Fruit fly (Drosophila melanogaster) whole organism, prepupa: ENCODE measurements around the gene CG13074.

ENCODE experiments used
- CG6854 ChIP-seq: fragments of 200-800 bp; sonication (Bioruptor generic); optimal IDR thresholded peaks from 2 replicates; lab custom pipeline; 2017; ENCODE audit warnings: missing biosample characterization, mild to moderate bottlenecking, missing genetic modification characterization
- CG7368 ChIP-seq: fragments of 200-800 bp; sonication (Bioruptor generic); optimal IDR thresholded peaks from 3 replicates; lab custom pipeline; 2016; ENCODE audit warnings: missing biosample characterization, missing genetic modification characterization
- CG9139 ChIP-seq: fragments of 200-800 bp; sonication (Bioruptor generic); optimal IDR thresholded peaks from 3 replicates; lab custom pipeline; 2017; ENCODE audit warnings: missing biosample characterization, mild to moderate bottlenecking, missing genetic modification characterization
- Eip78C ChIP-seq: fragments of 200-800 bp; sonication (Bioruptor generic); peaks from one replicate; lab custom pipeline; 2016; ENCODE audit warnings: missing biosample characterization, missing genetic modification characterization
- Hr39 ChIP-seq: fragments of 200-800 bp; sonication (Bioruptor generic); optimal IDR thresholded peaks from 2 replicates; lab custom pipeline; 2016; ENCODE audit warnings: missing biosample characterization, missing genetic modification characterization
- Met ChIP-seq: fragments of 200-800 bp; sonication (Bioruptor generic); optimal IDR thresholded peaks from 3 replicates; lab custom pipeline; 2016; ENCODE audit warnings: missing biosample characterization, missing genetic modification characterization
- OdsH ChIP-seq: fragments of 200-800 bp; sonication (Bioruptor generic); optimal IDR thresholded peaks from 3 replicates; lab custom pipeline; 2016; ENCODE audit warnings: missing biosample characterization, missing genetic modification characterization
- Sox15 ChIP-seq: fragments of 200-800 bp; sonication (Bioruptor generic); optimal IDR thresholded peaks from 3 replicates; lab custom pipeline; 2016; ENCODE audit warnings: missing biosample characterization, missing genetic modification characterization
- eg ChIP-seq: fragments of 200-800 bp; sonication (Bioruptor generic); IDR thresholded peaks from 3 replicates; pipeline ENCODE4 v1.3.6; 2022; ENCODE audit warnings: missing biosample characterization, missing genetic modification characterization
- lz ChIP-seq: fragments of 200-800 bp; sonication (Bioruptor generic); optimal IDR thresholded peaks from 3 replicates; lab custom pipeline; 2016; ENCODE audit warnings: missing biosample characterization, missing genetic modification characterization
- salr ChIP-seq, 2 experiments: fragments of 200-800 bp; sonication (Bioruptor generic); optimal IDR thresholded peaks; 3 replicates each; lab custom pipeline; 2016 to 2018; ENCODE audit warnings: missing biosample characterization in 2 of 2, missing genetic modification characterization in 2 of 2, mild to moderate bottlenecking in 1 of 2
- svp ChIP-seq: fragments of 200-800 bp; sonication (Bioruptor generic); peaks from one replicate; lab custom pipeline; 2016; ENCODE audit warnings: missing biosample characterization, missing genetic modification characterization
- vri ChIP-seq: fragments of 200-800 bp; sonication (Bioruptor generic); optimal IDR thresholded peaks from 3 replicates; lab custom pipeline; 2016; ENCODE audit warnings: missing biosample characterization, mild to moderate bottlenecking, missing genetic modification characterization

DNA sequence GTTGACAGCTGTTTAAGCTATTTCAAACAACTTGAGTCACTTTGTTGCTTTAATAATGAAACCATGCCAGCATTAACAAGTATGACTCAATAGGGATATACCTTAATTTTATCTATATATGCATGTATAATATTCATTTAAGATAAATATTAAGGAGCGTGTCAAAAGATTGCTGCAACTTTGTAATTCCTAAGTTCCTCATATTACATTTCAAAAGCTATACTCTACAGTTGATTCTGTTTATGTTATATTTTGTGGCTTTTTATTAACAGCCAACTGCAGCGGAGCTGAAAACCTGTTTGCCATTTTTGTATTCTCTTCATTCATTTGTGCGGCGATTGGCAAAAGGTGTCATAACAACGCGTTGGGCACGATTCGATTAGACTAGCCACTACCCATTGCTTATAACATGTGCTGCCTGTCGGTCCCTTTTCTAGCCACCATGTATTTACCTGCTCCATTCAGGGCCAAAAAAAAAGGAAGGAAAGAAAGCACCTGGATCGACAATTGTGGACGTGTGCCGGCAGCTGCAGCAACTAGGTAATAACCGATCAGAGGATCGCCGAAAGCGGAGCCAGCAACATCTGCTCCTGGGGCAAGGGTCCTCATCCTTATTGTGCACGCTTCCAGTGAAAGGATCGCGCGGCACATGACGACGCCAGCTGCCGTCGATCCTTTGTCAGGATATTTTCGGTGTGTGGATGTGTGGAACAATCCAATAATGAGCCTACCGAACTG, 48.4 kb downstream of the CG13074 start:
- TF ChIP-seq lz (no peak), svp (GFP tag; lab: Kevin White, UChicago) (peak; percentile 49), Sox15 (no peak), eg (GFP tag; lab: Robert Waterston, UW) (no peak), CG7368 (GFP tag; lab: Kevin White, UChicago) (no peak), CG9139 (no peak), CG6854 (GFP tag; lab: Kevin White, UChicago) (no peak), Eip78C (GFP tag; lab: Kevin White, UChicago) (peak; percentile 18), OdsH (GFP tag; lab: Kevin White, UChicago) (peak; percentile 16), salr (GFP tag; optimal IDR thresholded peaks at IDR 0.05; lab: Kevin White, UChicago) (no peak), vri (GFP tag; lab: Kevin White, UChicago) (peak; percentile 37), Met (GFP tag; lab: Kevin White, UChicago) (no peak), Hr39 (GFP tag; lab: Kevin White, UChicago) (no peak)
